Fruit fly (Drosophila melanogaster) whole organism, embryonic: Measurements from ENCODE around the gene Nadsyn.

Experiments used
- Abd-B ChIP-seq: fragments of 200-800 bp; sonication (Bioruptor generic); optimal IDR thresholded peaks from 2 replicates; lab custom pipeline; 2018; ENCODE audit warnings: missing biosample characterization, mild to moderate bottlenecking, missing genetic modification characterization, moderate library complexity
- Bdp1 ChIP-seq: fragments of 200-800 bp; sonication (Bioruptor generic); optimal IDR thresholded peaks from 3 replicates; lab custom pipeline; 2016; ENCODE audit warnings: missing biosample characterization, missing genetic modification characterization
- CG10209 ChIP-seq: fragments of 200-800 bp; sonication (Bioruptor generic); optimal IDR thresholded peaks from 3 replicates; lab custom pipeline; 2017; ENCODE audit warnings: missing biosample characterization, mild to moderate bottlenecking, missing genetic modification characterization, missing genetic modification reagents
- CG1024 ChIP-seq: fragments of 200-800 bp; sonication (Bioruptor generic); IDR thresholded peaks from 2 replicates; pipeline ENCODE4 v1.3.6; 2022; ENCODE audit warnings: missing biosample characterization, missing genetic modification characterization
- CG10431 ChIP-seq: fragments of 200-800 bp; sonication (Bioruptor generic); optimal IDR thresholded peaks from 3 replicates; lab custom pipeline; 2018; ENCODE audit warnings: missing biosample characterization, mild to moderate bottlenecking, missing genetic modification characterization
- CG11247 ChIP-seq: fragments of 200-800 bp; sonication (Bioruptor generic); IDR thresholded peaks from 2 replicates; pipeline ENCODE4 v1.3.6; 2022; ENCODE audit warnings: missing biosample characterization, missing genetic modification characterization
- CG11504 ChIP-seq: fragments of 200-800 bp; sonication (Bioruptor generic); optimal IDR thresholded peaks from 3 replicates; lab custom pipeline; 2019; ENCODE audit warnings: missing biosample characterization, mild to moderate bottlenecking, missing genetic modification characterization, moderate library complexity
- CG15011 ChIP-seq: fragments of 200-800 bp; sonication (Bioruptor generic); optimal IDR thresholded peaks from 3 replicates; lab custom pipeline; 2018; ENCODE audit warnings: missing biosample characterization, mild to moderate bottlenecking, missing genetic modification characterization
- CG32772 ChIP-seq: fragments of 200-800 bp; sonication (Bioruptor generic); IDR thresholded peaks from 2 replicates; pipeline ENCODE4 v1.3.6; 2022; ENCODE audit warnings: missing biosample characterization, missing genetic modification characterization
- CG3838 ChIP-seq: fragments of 200-800 bp; sonication (Bioruptor generic); optimal IDR thresholded peaks from 3 replicates; lab custom pipeline; 2016; ENCODE audit warnings: missing biosample characterization, missing genetic modification characterization
- CG6683 ChIP-seq: fragments of 200-800 bp; sonication (Bioruptor generic); optimal IDR thresholded peaks from 2 replicates; lab custom pipeline; 2017; ENCODE audit warnings: missing biosample characterization, mild to moderate bottlenecking, missing genetic modification characterization, missing genetic modification reagents
- CG6854 ChIP-seq: fragments of 200-800 bp; sonication (Bioruptor generic); optimal IDR thresholded peaks from 3 replicates; lab custom pipeline; 2017; ENCODE audit warnings: missing biosample characterization, mild to moderate bottlenecking, missing genetic modification characterization
- CG7357 ChIP-seq: fragments of 200-800 bp; sonication (Bioruptor generic); IDR thresholded peaks from 3 replicates; pipeline ENCODE4 v1.3.6; 2022; ENCODE audit warnings: missing biosample characterization, missing genetic modification characterization
- CG9932 ChIP-seq: fragments of 200-800 bp; sonication (Bioruptor generic); IDR thresholded peaks from 2 replicates; pipeline ENCODE4 v1.3.6; 2022; ENCODE audit warnings: missing biosample characterization, missing genetic modification characterization
- CHES-1-like ChIP-seq: fragments of 200-800 bp; sonication (Bioruptor generic); optimal IDR thresholded peaks from 2 replicates; lab custom pipeline; 2016; ENCODE audit warnings: missing biosample characterization, missing genetic modification characterization
- CTCF ChIP-seq: fragments of 200-800 bp; sonication (Bioruptor generic); optimal IDR thresholded peaks from 2 replicates; lab custom pipeline; 2017; ENCODE audit warnings: missing biosample characterization, mild to moderate bottlenecking, missing genetic modification characterization, moderate library complexity
- Dip2 ChIP-seq: fragments of 200-800 bp; sonication (Bioruptor generic); IDR thresholded peaks from 2 replicates; pipeline ENCODE4 v1.3.6; 2022; ENCODE audit warnings: missing biosample characterization, missing genetic modification characterization
- Dp ChIP-seq: fragments of 200-800 bp; sonication (Bioruptor generic); optimal IDR thresholded peaks from 2 replicates; lab custom pipeline; 2018; ENCODE audit warnings: missing biosample characterization, mild to moderate bottlenecking, missing genetic modification characterization, moderate library complexity
- Eip74EF ChIP-seq, 2 experiments: fragments of 200-800 bp in 1 of 2; fragments of >200 bp in 1 of 2; sonication (Bioruptor generic) in 1 of 2; optimal IDR thresholded peaks; 2 replicates each; lab custom pipeline; 2017 to 2019; ENCODE audit warnings: missing biosample characterization in 2 of 2, missing genetic modification characterization in 2 of 2, mild to moderate bottlenecking in 1 of 2, moderate library complexity in 1 of 2
- Hr78 ChIP-seq, 2 experiments: fragments of 200-800 bp in 1 of 2; fragments of >200 bp in 1 of 2; sonication (Bioruptor generic) in 1 of 2; optimal IDR thresholded peaks; 2 replicates each; lab custom pipeline; 2017 to 2019; ENCODE audit warnings: missing biosample characterization in 2 of 2, missing genetic modification characterization in 2 of 2, mild to moderate bottlenecking in 1 of 2, moderate library complexity in 1 of 2
- PHDP ChIP-seq: fragments of 200-800 bp; sonication (Bioruptor generic); optimal IDR thresholded peaks from 3 replicates; lab custom pipeline; 2018; ENCODE audit warnings: missing biosample characterization, mild to moderate bottlenecking, missing genetic modification characterization, moderate library complexity
- Ptx1 ChIP-seq: fragments of 200-800 bp; sonication (Bioruptor generic); IDR thresholded peaks from 2 replicates; pipeline ENCODE4 v1.3.6; 2022; ENCODE audit warnings: missing biosample characterization, missing genetic modification characterization
- Ravus ChIP-seq: fragments of 200-800 bp; sonication (Bioruptor generic); IDR thresholded peaks from 2 replicates; pipeline ENCODE4 v1.3.6; 2022; ENCODE audit warnings: missing biosample characterization, missing genetic modification characterization
- Ssrp ChIP-seq: fragments of 200-800 bp; sonication (Bioruptor generic); optimal IDR thresholded peaks from 2 replicates; lab custom pipeline; 2018; ENCODE audit warnings: missing biosample characterization, mild to moderate bottlenecking, missing genetic modification characterization, moderate library complexity
- amos ChIP-seq: fragments of 200-800 bp; sonication (Bioruptor generic); IDR thresholded peaks from 2 replicates; pipeline ENCODE4 v1.3.6; 2022; ENCODE audit warnings: missing biosample characterization, missing genetic modification characterization; ENCODE audit not compliant: partially characterized antibody
- ara ChIP-seq: fragments of 200-800 bp; sonication (Bioruptor generic); IDR thresholded peaks from 2 replicates; pipeline ENCODE4 v1.3.6; 2022; ENCODE audit warnings: missing biosample characterization, missing genetic modification characterization
- bsh ChIP-seq, 2 experiments: fragments of 200-800 bp; sonication (Bioruptor generic); optimal IDR thresholded peaks; 2 replicates each; lab custom pipeline; 2017 to 2018; ENCODE audit warnings: mild to moderate bottlenecking in 2 of 2, missing biosample characterization in 2 of 2, missing genetic modification characterization in 2 of 2, moderate library complexity in 1 of 2
- btn ChIP-seq: fragments of 200-800 bp; sonication (Bioruptor generic); optimal IDR thresholded peaks from 2 replicates; lab custom pipeline; 2016; ENCODE audit warnings: missing biosample characterization, missing genetic modification characterization
- chif ChIP-seq, 2 experiments: fragments of 200-800 bp; sonication (Bioruptor generic); optimal IDR thresholded peaks; 3 replicates each; lab custom pipeline; 2016; ENCODE audit warnings: missing biosample characterization in 2 of 2, missing genetic modification characterization in 2 of 2
- chinmo ChIP-seq: fragments of 200-800 bp; sonication (Bioruptor generic); IDR thresholded peaks from 4 replicates; pipeline ENCODE4 v1.3.6; 2022; ENCODE audit warnings: missing biosample characterization, missing genetic modification characterization; ENCODE audit not compliant: partially characterized antibody
- crol ChIP-seq: fragments of 200-800 bp; sonication (Bioruptor generic); IDR thresholded peaks from 2 replicates; pipeline ENCODE4 v1.3.6; 2022; ENCODE audit warnings: missing biosample characterization, missing genetic modification characterization
- crp ChIP-seq, 2 experiments: fragments of 200-800 bp; sonication (Bioruptor generic); optimal IDR thresholded peaks; 2 replicates in 1 of 2; 3 replicates in 1 of 2; lab custom pipeline; 2017; ENCODE audit warnings: missing biosample characterization in 2 of 2, missing genetic modification characterization in 2 of 2, mild to moderate bottlenecking in 1 of 2, moderate library complexity in 1 of 2
- dan ChIP-seq: fragments of 200-800 bp; sonication (Bioruptor generic); IDR thresholded peaks from 2 replicates; pipeline ENCODE4 v1.3.6; 2022; ENCODE audit warnings: missing biosample characterization, missing genetic modification characterization
- disco-r ChIP-seq: fragments of 200-800 bp; sonication (Bioruptor generic); optimal IDR thresholded peaks from 2 replicates; lab custom pipeline; 2016; ENCODE audit warnings: missing biosample characterization, missing genetic modification characterization
- emc ChIP-seq: fragments of 200-800 bp; sonication (Bioruptor generic); optimal IDR thresholded peaks from 2 replicates; lab custom pipeline; 2016; ENCODE audit warnings: missing biosample characterization, missing genetic modification characterization
- esg ChIP-seq: fragments of 200-800 bp; sonication (Bioruptor generic); conservative IDR thresholded peaks from 2 replicates; pipeline ENCODE4 v1.3.6; 2022; ENCODE audit warnings: missing biosample characterization, missing genetic modification characterization
- eyg ChIP-seq: fragments of 200-800 bp; sonication (Bioruptor generic); optimal IDR thresholded peaks from 3 replicates; lab custom pipeline; 2016; ENCODE audit warnings: missing biosample characterization, missing genetic modification characterization
- fd96Cb ChIP-seq: fragments of 200-800 bp; sonication (Bioruptor generic); optimal IDR thresholded peaks from 2 replicates; lab custom pipeline; 2018; ENCODE audit warnings: missing biosample characterization, mild to moderate bottlenecking, missing genetic modification characterization, moderate library complexity
- fru ChIP-seq: fragments of >200 bp; optimal IDR thresholded peaks from 2 replicates; lab custom pipeline; 2017
- grn ChIP-seq: fragments of 200-800 bp; sonication (Bioruptor generic); optimal IDR thresholded peaks from 3 replicates; lab custom pipeline; 2017; ENCODE audit warnings: missing biosample characterization, missing genetic modification characterization
- gsb ChIP-seq: fragments of 200-800 bp; sonication (Bioruptor generic); IDR thresholded peaks from 2 replicates; pipeline ENCODE4 v1.3.6; 2022; ENCODE audit warnings: missing biosample characterization, missing genetic modification characterization
- jigr1 ChIP-seq: fragments of 200-800 bp; sonication (Bioruptor generic); IDR thresholded peaks from 3 replicates; pipeline ENCODE4 v1.3.6; 2022; ENCODE audit warnings: missing biosample characterization, missing genetic modification characterization
- ranshi ChIP-seq: fragments of 200-800 bp; sonication (Bioruptor generic); IDR thresholded peaks from 2 replicates; pipeline ENCODE4 v1.3.6; 2022; ENCODE audit warnings: missing biosample characterization, missing genetic modification characterization
- sc ChIP-seq, 3 experiments: fragments of >200 bp in 2 of 3; fragments of 200-800 bp in 1 of 3; sonication (Bioruptor generic) in 1 of 3; optimal IDR thresholded peaks; 2 replicates in 2 of 3; 3 replicates in 1 of 3; lab custom pipeline; 2017; ENCODE audit warnings: mild to moderate bottlenecking in 1 of 3, missing biosample characterization in 1 of 3, missing genetic modification characterization in 1 of 3, missing genetic modification reagents in 1 of 3
- schlank ChIP-seq: fragments of 200-800 bp; sonication (Bioruptor generic); optimal IDR thresholded peaks from 2 replicates; lab custom pipeline; 2018; ENCODE audit warnings: missing biosample characterization, mild to moderate bottlenecking, missing genetic modification characterization
- sens-2 ChIP-seq: fragments of 200-800 bp; sonication (Bioruptor generic); IDR thresholded peaks from 2 replicates; pipeline ENCODE4 v1.3.6; 2022; ENCODE audit warnings: missing biosample characterization, missing genetic modification characterization
- sna ChIP-seq: fragments of 200-800 bp; sonication (Bioruptor generic); IDR thresholded peaks from 2 replicates; pipeline ENCODE4 v1.3.6; 2022; ENCODE audit warnings: missing biosample characterization, missing genetic modification characterization; ENCODE audit not compliant: partially characterized antibody
- sob ChIP-seq: fragments of 200-800 bp; sonication (Bioruptor generic); IDR thresholded peaks from 2 replicates; pipeline ENCODE4 v1.3.6; 2022; ENCODE audit warnings: missing biosample characterization, missing genetic modification characterization
- tx ChIP-seq: fragments of 200-800 bp; sonication (Bioruptor generic); optimal IDR thresholded peaks from 2 replicates; lab custom pipeline; 2016; ENCODE audit warnings: missing biosample characterization, missing genetic modification characterization
- unc-4 ChIP-seq: fragments of 200-800 bp; sonication (Bioruptor generic); IDR thresholded peaks from 2 replicates; pipeline ENCODE4 v1.3.6; 2022; ENCODE audit warnings: missing biosample characterization, missing genetic modification characterization; ENCODE audit not compliant: partially characterized antibody

Gene Nadsyn

dm6 chrX:13762372-13762883, 44.3 kb upstream of the Nadsyn start, which contains the start of gene rdgB (continued):
- TF ChIP-seq tx (GFP tag; lab: Kevin White, UChicago) (no peak), fd96Cb (tag; lab: Kevin White, UChicago) (peak; percentile 82), fru (no peak), CG11247 (peak; percentile 77), dan (GFP tag; lab: Robert Waterston, UW) (no peak), emc (GFP tag; lab: Kevin White, UChicago) (no peak), Eip74EF (GFP tag; optimal IDR thresholded peaks at IDR 0.05; lab: Kevin White, UChicago) (peak in 1 of 2 experiments; percentile 69), amos (GFP tag; lab: Robert Waterston, UW) (peak; percentile 22; the same call in 1 of the 2 replicates), CG9932 (GFP tag; lab: Robert Waterston, UW) (peak; percentile 68), CG6683 (GFP tag; lab: Kevin White, UChicago) (peak; percentile 31), sob (GFP tag; lab: Robert Waterston, UW) (peak; percentile 83), crp (GFP tag; optimal IDR thresholded peaks at IDR 0.05; lab: Kevin White, UChicago) (peak in 1 of 2 experiments; percentile 37), Hr78 (GFP tag; optimal IDR thresholded peaks at IDR 0.05; lab: Kevin White, UChicago) (no peak), CG32772 (GFP tag; lab: Robert Waterston, UW) (peak; percentile 39), crol (GFP tag; lab: Robert Waterston, UW) (no peak), CG6854 (GFP tag; lab: Kevin White, UChicago) (no peak), PHDP (peak; percentile 78), bsh (GFP tag; optimal IDR thresholded peaks at IDR 0.05; lab: Kevin White, UChicago) (peak in 1 of 2 experiments; percentile 78), CG15011 (GFP tag; lab: Kevin White, UChicago) (peak; percentile 78), disco-r (GFP tag; lab: Kevin White, UChicago) (no peak), Dp (GFP tag; lab: Kevin White, UChicago) (no peak), Ravus (peak; percentile 13; the same call in 1 of the 2 replicates), btn (GFP tag; lab: Kevin White, UChicago) (no peak), grn (GFP tag; lab: Kevin White, UChicago) (no peak), Abd-B (GFP tag; lab: Kevin White, UChicago) (peak; percentile 84), CG1024 (no peak), chif (GFP tag; optimal IDR thresholded peaks at IDR 0.05; lab: Kevin White, UChicago) (peak in 1 of 2 experiments; percentile 33), Ptx1 (GFP tag; lab: Robert Waterston, UW) (peak; percentile 73), gsb (GFP tag; lab: Robert Waterston, UW) (no peak), chinmo (peak; percentile 79; the same call in 3 of the 4 replicates), jigr1 (GFP tag; lab: Robert Waterston, UW) (peak; percentile 47; the same call in 1 of the 3 replicates), Dip2 (GFP tag; lab: Robert Waterston, UW) (no peak), Ssrp (peak; percentile 83), CG10209 (GFP tag; lab: Kevin White, UChicago) (peak; percentile 87), sna (no peak), CTCF (GFP tag; lab: Kevin White, UChicago) (no peak), CHES-1-like (GFP tag; lab: Kevin White, UChicago) (no peak), unc-4 (GFP tag; lab: Robert Waterston, UW) (no peak), sc (optimal IDR thresholded peaks at IDR 0.05; lab: Kevin White, UChicago) (no peak), sc (GFP tag; optimal IDR thresholded peaks at IDR 0.05; lab: Kevin White, UChicago) (peak; percentile 60), sens-2 (GFP tag; lab: Robert Waterston, UW) (no peak), ranshi (GFP tag; lab: Robert Waterston, UW) (peak; percentile 65; the same call in 1 of the 2 replicates), eyg (no peak), esg (GFP tag; lab: Robert Waterston, UW) (0 out of 2 replicates have a peak, but pooled peaks have one; percentile 44), CG10431 (GFP tag; lab: Kevin White, UChicago) (peak; percentile 63), Bdp1 (GFP tag; lab: Kevin White, UChicago) (peak; percentile 10), CG11504 (tag; lab: Kevin White, UChicago) (peak; percentile 88), schlank (tag; lab: Kevin White, UChicago) (peak; percentile 3), ara (GFP tag; lab: Robert Waterston, UW) (peak; percentile 41; the same call in 1 of the 2 replicates), CG7357 (GFP tag; lab: Robert Waterston, UW) (peak; percentile 60; the same call in 2 of the 3 replicates), CG3838 (no peak)
